Worm (Caenorhabditis elegans): ENCODE data around the gene ceh-49.

ceh-49 gene

DNA sequence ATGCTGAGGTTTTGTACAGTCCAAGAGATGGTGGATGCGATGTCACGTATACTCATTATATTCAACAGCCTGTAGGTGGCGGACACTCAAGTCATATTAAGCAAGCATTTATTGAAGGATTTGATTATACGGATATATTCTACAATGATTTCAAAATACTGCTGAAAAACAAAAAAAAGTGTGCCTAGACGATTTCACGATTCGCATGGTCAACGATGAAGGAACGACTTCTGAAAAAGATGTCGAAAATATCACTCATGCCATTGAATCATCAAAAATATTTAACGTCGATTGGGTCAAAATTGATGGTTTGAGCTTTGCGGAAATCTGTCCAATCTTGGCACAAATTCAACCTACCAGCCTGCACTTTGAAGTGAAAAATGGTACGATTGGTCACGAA is 3.0 kb downstream of the ceh-49 start:
- peak in 1 of 2 experiments; percentile 93 for TF ChIP-seq unc-62 (GFP tag; optimal IDR thresholded peaks at IDR 0.05 in 1 of 2)
- no peak for TF ChIP-seq unc-62 (tag; optimal IDR thresholded peaks at IDR 0.05)
- TF ChIP-seq lin-38 (GFP tag; IDR thresholded peaks at IDR 0.05): no peak

DNA sequence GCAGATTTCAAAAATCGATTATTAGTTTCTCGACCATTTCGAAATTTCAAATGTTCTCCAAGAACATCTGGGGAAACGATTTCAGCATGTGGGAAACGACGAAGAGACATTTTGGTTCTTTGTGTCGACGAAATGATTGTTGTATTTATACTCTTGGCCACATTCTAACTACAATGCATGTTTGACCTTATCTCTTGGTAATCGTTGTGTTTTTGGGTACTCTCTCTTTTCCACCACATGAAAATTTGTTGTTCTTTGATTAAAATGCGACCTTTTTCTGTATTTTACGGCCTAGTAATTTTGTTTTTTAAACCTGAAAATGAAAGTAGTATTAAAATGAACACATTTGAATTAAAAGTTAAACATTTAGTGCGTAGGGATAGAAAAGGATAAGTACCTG is 7.2 kb downstream of the ceh-49 start, which contains the start of gene F17A9.5:
Gene F17A9.5, minus strand, starts transcription at position 175 of the 400 bp plus-strand sequence.
- peak; percentile 82 for TF ChIP-seq nhr-28 (tag; optimal IDR thresholded peaks at IDR 0.05)
- no peak for TF ChIP-seq pha-4 (GFP tag; IDR thresholded peaks at IDR 0.05)
- TF ChIP-seq pha-4 (tag; optimal IDR thresholded peaks at IDR 0.05): no peak
- no peak for TF ChIP-seq zfp-3 (GFP tag; conservative IDR thresholded peaks at IDR 0.05)
- TF ChIP-seq cey-2 (tag; optimal IDR thresholded peaks at IDR 0.05; ENCODE audit: borderline replicate concordance, insufficient read depth): no peak
- no peak for TF ChIP-seq dmd-8 (GFP tag; IDR thresholded peaks at IDR 0.05)
- no peak for TF ChIP-seq ceh-62 (tag; optimal IDR thresholded peaks at IDR 0.05)
- TF ChIP-seq rbr-2 (tag; optimal IDR thresholded peaks at IDR 0.05): no peak
- no peak for TF ChIP-seq mdt-29 (GFP tag; IDR thresholded peaks at IDR 0.05)
- TF ChIP-seq snpc-4 (tag; optimal IDR thresholded peaks at IDR 0.05): no peak
- TF ChIP-seq lin-38 (GFP tag; IDR thresholded peaks at IDR 0.05): no peak
- TF ChIP-seq mxl-2 (GFP tag; conservative IDR thresholded peaks at IDR 0.05): no peak
- TF ChIP-seq R02D3.7 (tag; optimal IDR thresholded peaks at IDR 0.05): no peak
- TF ChIP-seq T20F7.1 (GFP tag; optimal IDR thresholded peaks at IDR 0.05): no peak
- no peak for TF ChIP-seq Y5F2A.4 (GFP tag; optimal IDR thresholded peaks at IDR 0.05)
- TF ChIP-seq F44E2.7 (GFP tag; IDR thresholded peaks at IDR 0.05): no peak
- no peak for TF ChIP-seq unc-130 (GFP tag; optimal IDR thresholded peaks at IDR 0.05)
- no peak for TF ChIP-seq daf-16 (GFP tag; optimal IDR thresholded peaks at IDR 0.05)
- peak; percentile 21 for TF ChIP-seq daf-16 (tag; optimal IDR thresholded peaks at IDR 0.05)
- no peak for TF ChIP-seq ceh-20 (GFP tag; IDR thresholded peaks at IDR 0.05)

DNA sequence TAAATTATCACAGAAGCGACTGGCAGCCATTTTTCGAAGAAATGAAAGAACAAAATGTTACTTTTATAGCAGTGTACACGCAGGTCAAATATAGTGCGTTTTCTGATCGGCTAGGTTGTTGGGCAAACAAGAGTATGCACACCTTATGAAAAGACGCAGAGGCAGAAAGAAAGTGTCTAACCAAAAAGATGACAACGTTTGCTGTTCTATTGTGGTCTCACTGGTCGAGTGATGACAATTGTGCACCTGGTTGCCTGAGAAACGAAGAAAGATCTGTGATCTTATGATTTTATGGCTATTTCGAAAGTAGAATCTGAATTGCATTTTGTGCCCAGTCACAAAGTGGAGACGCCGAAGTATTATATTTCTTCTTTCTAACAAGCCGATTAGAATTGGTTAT is 9.5 kb downstream of the ceh-49 start, which contains the start of gene F17A9.4:
Gene F17A9.4, minus strand, starts transcription at position 97 of the 400 bp plus-strand sequence.
- TF ChIP-seq mep-1 (tag; optimal IDR thresholded peaks at IDR 0.05) (no peak), daf-16 (GFP tag; optimal IDR thresholded peaks at IDR 0.05) (no peak), daf-16 (tag; optimal IDR thresholded peaks at IDR 0.05) (peak; percentile 66), mdt-29 (GFP tag; IDR thresholded peaks at IDR 0.05) (no peak), nhr-76 (tag; optimal IDR thresholded peaks at IDR 0.05) (no peak), mxl-3 (GFP tag; optimal IDR thresholded peaks at IDR 0.05) (no peak), lin-1 (GFP tag; IDR thresholded peaks at IDR 0.05) (no peak), nhr-48 (tag; optimal IDR thresholded peaks at IDR 0.05) (peak; percentile 69), dve-1 (tag; optimal IDR thresholded peaks at IDR 0.05; ENCODE audit: insufficient read depth) (peak; percentile 68), hlh-11 (tag; optimal IDR thresholded peaks at IDR 0.05) (peak; percentile 77), lir-3 (tag; optimal IDR thresholded peaks at IDR 0.05) (no peak), nhr-102 (tag; optimal IDR thresholded peaks at IDR 0.05) (peak; percentile 59), Y48G9A.11 (GFP tag; IDR thresholded peaks at IDR 0.05) (no peak), zip-11 (GFP tag; IDR thresholded peaks at IDR 0.05) (no peak), dmd-6 (GFP tag; IDR thresholded peaks at IDR 0.05) (peak; percentile 91), spr-1 (tag; optimal IDR thresholded peaks at IDR 0.05) (no peak), spr-3 (GFP tag; optimal IDR thresholded peaks at IDR 0.05) (no peak), zip-2 (tag; optimal IDR thresholded peaks at IDR 0.05) (no peak), egl-43 (GFP tag; IDR thresholded peaks at IDR 0.05) (no peak), mxl-2 (GFP tag; conservative IDR thresholded peaks at IDR 0.05) (no peak), ces-1 (GFP tag; optimal IDR thresholded peaks at IDR 0.05) (no peak), nhr-28 (tag; optimal IDR thresholded peaks at IDR 0.05) (peak; percentile 79), T26A8.4 (GFP tag; IDR thresholded peaks at IDR 0.05) (no peak), nhr-25 (tag; optimal IDR thresholded peaks at IDR 0.05; ENCODE audit: borderline replicate concordance, insufficient read depth) (no peak), aha-1 (tag) (no peak), dmd-8 (GFP tag; IDR thresholded peaks at IDR 0.05) (no peak), hlh-30 (tag; optimal IDR thresholded peaks at IDR 0.05; ENCODE audit: insufficient read depth) (peak; percentile 68), pqm-1 (tag; optimal IDR thresholded peaks at IDR 0.05) (peak; percentile 21)

All from whole organism, L4 larva.